Worm (Caenorhabditis elegans) whole organism, young adult: ENCODE data around the gene M02D8.6.

ENCODE experiments used
- Y53G8AR.9 ChIP-seq: fragments of 200-800 bp; sonication (Bioruptor generic); conservative IDR thresholded peaks from 2 replicates; pipeline ENCODE4 v1.3.6; 2022; ENCODE audit warnings: missing genetic modification reagents, missing genetic modification characterization, missing compliant biosample characterization
- ama-1 ChIP-seq, 3 experiments: fragments of 150-350 bp in 1 of 3; sonication (generic microtip) in 2 of 3; optimal IDR thresholded peaks; 2 replicates each; lab custom pipeline; 2014 to 2018; ENCODE audit warnings: missing biosample characterization in 2 of 3, missing genetic modification characterization in 2 of 3, missing genetic modification reagents in 2 of 3
- attf-3 ChIP-seq: fragments of 200-800 bp; sonication (Bioruptor generic); conservative IDR thresholded peaks from 2 replicates; pipeline ENCODE4 v1.3.6; 2022; ENCODE audit warnings: missing genetic modification reagents, missing genetic modification characterization, missing compliant biosample characterization
- dox-1 ChIP-seq: fragments of 200-800 bp; sonication (Bioruptor generic); IDR thresholded peaks from 2 replicates; pipeline ENCODE4 v1.3.6; 2022; ENCODE audit warnings: missing genetic modification reagents, missing genetic modification characterization, missing compliant biosample characterization
- hmg-20 ChIP-seq: fragments of 200-800 bp; sonication (Bioruptor generic); IDR thresholded peaks from 2 replicates; pipeline ENCODE4 v1.3.6; 2022; ENCODE audit warnings: missing genetic modification reagents, missing genetic modification characterization, missing compliant biosample characterization
- madf-8 ChIP-seq: fragments of 200-800 bp; sonication (Bioruptor generic); conservative IDR thresholded peaks from 2 replicates; pipeline ENCODE4 v1.3.6; 2022; ENCODE audit warnings: missing genetic modification reagents, missing genetic modification characterization, missing compliant biosample characterization
- nfya-1 ChIP-seq: sonication (generic microtip); optimal IDR thresholded peaks from 2 replicates; lab custom pipeline; 2017; ENCODE audit warnings: antibody characterized with exemption, missing compliant biosample characterization, missing genetic modification characterization, borderline replicate concordance; ENCODE audit not compliant: insufficient read depth
- nfya-2 ChIP-seq: fragments of 200-800 bp; sonication (Bioruptor generic); IDR thresholded peaks from 2 replicates; pipeline ENCODE4 v1.3.6; 2022; ENCODE audit warnings: missing genetic modification reagents, missing genetic modification characterization, missing compliant biosample characterization
- nhr-90 ChIP-seq: sonication (generic microtip); optimal IDR thresholded peaks from 2 replicates; lab custom pipeline; 2016; ENCODE audit warnings: missing genotype, mild to moderate bottlenecking, missing genetic modification characterization, missing compliant biosample characterization
- pha-4 ChIP-seq: fragments of 150-350 bp; sonication (generic microtip); optimal IDR thresholded peaks from 2 replicates; lab custom pipeline; 2014; ENCODE audit warnings: missing biosample characterization, missing genetic modification reagents, missing genetic modification characterization
- unc-130 ChIP-seq: sonication (generic microtip); optimal IDR thresholded peaks from 2 replicates; lab custom pipeline; 2016; ENCODE audit warnings: missing genetic modification reagents, missing genetic modification characterization, missing compliant biosample characterization
- unc-62 ChIP-seq: fragments of 150-350 bp; optimal IDR thresholded peaks from 2 replicates; lab custom pipeline; 2014; ENCODE audit warnings: missing biosample characterization, missing genetic modification reagents, missing genetic modification characterization
- zfh-2 ChIP-seq: fragments of 200-800 bp; sonication (Bioruptor generic); conservative IDR thresholded peaks from 2 replicates; pipeline ENCODE4 v1.3.6; 2022; ENCODE audit warnings: missing genetic modification reagents, missing genetic modification characterization, missing compliant biosample characterization

- TF ChIP-seq nhr-90, result no peak
- no peak for TF ChIP-seq Y53G8AR.9 (GFP tag; lab: Robert Waterston, UW)
- TF ChIP-seq attf-3 (GFP tag; lab: Robert Waterston, UW), result no peak
- TF ChIP-seq dox-1 (GFP tag; lab: Robert Waterston, UW), result no peak
- TF ChIP-seq madf-8 (GFP tag; lab: Robert Waterston, UW), result no peak
- no peak for TF ChIP-seq unc-130 (GFP tag; lab: Kevin White, UChicago)
- TF ChIP-seq nfya-1 (tag; lab: Kevin White, UChicago), result no peak
- no peak for TF ChIP-seq hmg-20
- no peak for TF ChIP-seq ama-1 (optimal IDR thresholded peaks at IDR 0.05; lab: Kevin White, UChicago)
- no peak for TF ChIP-seq ama-1 (GFP tag; optimal IDR thresholded peaks at IDR 0.05; lab: Kevin White, UChicago)
- no peak for TF ChIP-seq unc-62 (GFP tag; lab: Kevin White, UChicago)
- no peak for TF ChIP-seq nfya-2 (GFP tag; lab: Robert Waterston, UW)
- no peak for TF ChIP-seq pha-4 (tag; lab: Kevin White, UChicago)
- no peak for TF ChIP-seq zfh-2 (GFP tag; lab: Robert Waterston, UW)
Observed at ce11 chrX:8713754-8714295, 17.9 kb downstream of the M02D8.6 start, which contains the start of gene F53A9.6.
